Fruit fly (Drosophila melanogaster): ENCODE data around the gene Jhbp5.

DNA sequence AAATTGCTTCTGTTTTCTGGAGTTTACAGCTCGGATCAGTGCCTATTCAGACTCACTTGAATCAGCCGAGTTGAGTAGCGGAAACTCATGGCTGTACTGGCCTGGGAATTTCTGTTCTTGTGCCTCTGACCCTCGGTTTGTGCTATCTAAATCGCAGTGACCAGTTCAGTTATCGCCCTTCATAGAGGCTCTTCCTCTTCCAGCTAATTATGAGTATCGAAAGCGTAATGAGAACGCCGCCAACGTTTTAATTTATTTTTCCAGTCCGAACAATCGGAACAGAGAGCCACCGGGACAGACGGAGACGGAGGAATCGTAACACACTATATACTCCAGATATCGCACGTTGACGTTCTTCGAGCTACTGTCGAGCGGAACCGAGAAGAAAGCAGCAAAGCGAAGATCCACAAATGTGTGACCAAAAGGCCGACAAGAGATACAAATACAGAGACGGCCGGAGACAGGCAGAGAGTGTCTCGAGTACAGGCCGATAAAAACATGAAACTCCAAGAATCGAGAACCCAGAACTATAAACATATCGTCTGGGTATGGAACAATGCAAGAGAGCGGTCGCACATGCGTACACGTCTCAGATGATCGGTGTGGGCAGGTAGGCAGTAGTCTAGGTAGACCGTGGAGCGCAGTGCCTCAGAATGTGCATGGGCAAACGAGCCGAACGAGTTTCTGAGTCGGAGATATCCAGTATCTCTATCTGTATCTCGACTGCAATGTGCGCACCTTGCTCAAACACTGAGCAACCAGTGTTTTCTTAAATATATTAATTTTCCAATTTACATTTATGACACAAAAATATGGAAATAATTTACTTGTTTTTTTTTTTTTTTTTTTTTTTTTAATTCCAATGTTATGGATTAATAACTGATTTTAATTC is 26.0 kb upstream of the Jhbp5 start:
- TF ChIP-seq EcR (GFP tag; optimal IDR thresholded peaks at IDR 0.05) (peak; percentile 55), CG14655 (GFP tag; optimal IDR thresholded peaks at IDR 0.05) (no peak), Snoo (tag; optimal IDR thresholded peaks at IDR 0.05) (peak; percentile 58), fd96Ca (GFP tag; IDR thresholded peaks at IDR 0.05) (peak; percentile 73; the same call in 2 of the 3 replicates), CG9948 (tag; optimal IDR thresholded peaks at IDR 0.05) (peak; percentile 71), D1 (tag; optimal IDR thresholded peaks at IDR 0.05) (peak; percentile 39), Ets98B (GFP tag; IDR thresholded peaks at IDR 0.05) (peak; percentile 88), CG34367 (tag; optimal IDR thresholded peaks at IDR 0.05) (peak; percentile 70), Pif1B (GFP tag; optimal IDR thresholded peaks at IDR 0.05) (peak; percentile 90), Pif1A (GFP tag; optimal IDR thresholded peaks at IDR 0.05) (peak; percentile 90), CG17806 (tag; optimal IDR thresholded peaks at IDR 0.05) (peak; percentile 82), rn (GFP tag; IDR thresholded peaks at IDR 0.05) (peak; percentile 54), CG10348 (GFP tag; IDR thresholded peaks at IDR 0.05) (no peak), CG32121 (GFP tag; IDR thresholded peaks at IDR 0.05) (peak; percentile 86)
